5 worm cellular contexts compared by ENCODE assay signal in the genomic region with DNA sequence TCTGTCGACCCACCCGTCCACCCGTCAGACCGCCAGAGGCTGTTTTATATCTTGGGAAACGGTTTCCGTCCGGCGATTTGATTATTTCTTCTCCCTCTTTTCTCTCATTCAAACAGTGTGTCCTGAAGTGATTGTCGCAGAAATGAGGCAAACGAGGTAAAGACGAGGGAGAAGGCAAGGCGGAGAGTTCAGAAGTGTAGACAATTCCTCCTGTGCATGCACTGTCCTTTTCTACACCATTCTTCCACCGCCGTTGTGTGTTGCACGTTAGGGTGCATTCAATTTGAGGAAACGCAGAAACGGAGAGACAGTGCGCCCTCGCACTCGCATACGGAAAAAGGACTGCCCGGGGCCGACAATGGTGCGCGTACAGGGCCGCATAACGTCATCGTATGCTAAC.
TF ChIP-seq lines count a peak whose summit lies in the region.

No protein-coding gene starts in this region.

TF ChIP-seq in whole organism, L1 larva, 84 proteins besides CTCF, POLR2A, EP300 and RAD21 (continues in another document):
- no peak for TF ChIP-seq nhr-85 (tag; lab: Kevin White, UChicago)
- TF ChIP-seq efl-3 (GFP tag; optimal IDR thresholded peaks at IDR 0.05; lab: Kevin White, UChicago), result no peak
- 0 out of 2 replicates have a peak, but pooled peaks have one; percentile 6 for TF ChIP-seq nhr-19 (GFP tag; conservative IDR thresholded peaks at IDR 0.05; lab: Robert Waterston, UW)
- no peak for TF ChIP-seq pax-3 (tag; optimal IDR thresholded peaks at IDR 0.05; lab: Kevin White, UChicago)
- no peak for TF ChIP-seq ama-1 (optimal IDR thresholded peaks at IDR 0.05; lab: Kevin White, UChicago)
- peak in 1 of 2 experiments; percentile 13 for TF ChIP-seq lin-35 (GFP tag; optimal IDR thresholded peaks at IDR 0.05; lab: Kevin White, UChicago)
- TF ChIP-seq lin-13 (GFP tag; optimal IDR thresholded peaks at IDR 0.05; lab: Kevin White, UChicago), result no peak
- TF ChIP-seq lin-15B (tag; optimal IDR thresholded peaks at IDR 0.05; lab: Kevin White, UChicago), result no peak
- TF ChIP-seq C04F5.9 (tag; optimal IDR thresholded peaks at IDR 0.05; lab: Kevin White, UChicago), result no peak
- TF ChIP-seq unc-62 (GFP tag; optimal IDR thresholded peaks at IDR 0.05; lab: Kevin White, UChicago), result no peak
- no peak for TF ChIP-seq skn-1 (tag; optimal IDR thresholded peaks at IDR 0.05; lab: Kevin White, UChicago)
- peak; percentile 10 for TF ChIP-seq snu-23 (GFP tag; optimal IDR thresholded peaks at IDR 0.05; lab: Kevin White, UChicago)
- no peak for TF ChIP-seq nhr-84 (tag; optimal IDR thresholded peaks at IDR 0.05; lab: Kevin White, UChicago)
- no peak for TF ChIP-seq unc-98 (GFP tag; IDR thresholded peaks at IDR 0.05; lab: Robert Waterston, UW)
- no peak for TF ChIP-seq nhr-11 (tag; optimal IDR thresholded peaks at IDR 0.05; lab: Kevin White, UChicago)
- TF ChIP-seq nhr-47 (tag; optimal IDR thresholded peaks at IDR 0.05; lab: Kevin White, UChicago), result no peak
- no peak for TF ChIP-seq ceh-90 (tag; optimal IDR thresholded peaks at IDR 0.05; lab: Kevin White, UChicago)
- TF ChIP-seq grh-1 (GFP tag; IDR thresholded peaks at IDR 0.05; lab: Robert Waterston, UW), result no peak

TF ChIP-seq in whole organism, L3 larva, 47 proteins besides CTCF, POLR2A, EP300 and RAD21:
- peak; percentile 41 for TF ChIP-seq jun-1 (tag; optimal IDR thresholded peaks at IDR 0.05; lab: Kevin White, UChicago)
- peak; percentile 67 for TF ChIP-seq lsy-12 (tag; optimal IDR thresholded peaks at IDR 0.05; lab: Kevin White, UChicago)
- TF ChIP-seq elt-3 (tag; optimal IDR thresholded peaks at IDR 0.05; lab: Kevin White, UChicago), result no peak
- TF ChIP-seq pha-4 (tag; optimal IDR thresholded peaks at IDR 0.05; lab: Kevin White, UChicago), result peak; percentile 5
- peak; percentile 9 for TF ChIP-seq elt-2 (tag; optimal IDR thresholded peaks at IDR 0.05; lab: Kevin White, UChicago)
- TF ChIP-seq nhr-23 (tag; optimal IDR thresholded peaks at IDR 0.05; lab: Kevin White, UChicago), result peak; percentile 30

TF ChIP-seq in whole organism, early embryonic, 17 proteins besides CTCF, POLR2A, EP300 and RAD21:
- TF ChIP-seq flt-1 (GFP tag; IDR thresholded peaks at IDR 0.05; lab: Robert Waterston, UW), result no peak
- no peak for TF ChIP-seq tra-4 (tag; optimal IDR thresholded peaks at IDR 0.05; lab: Kevin White, UChicago)
- no peak for TF ChIP-seq ets-7 (tag; optimal IDR thresholded peaks at IDR 0.05; lab: Kevin White, UChicago)
- TF ChIP-seq tbx-37 (GFP tag; conservative IDR thresholded peaks at IDR 0.05; lab: Robert Waterston, UW), result no peak
- no peak for TF ChIP-seq F13C5.2 (tag; optimal IDR thresholded peaks at IDR 0.05; lab: Kevin White, UChicago)
- no peak for TF ChIP-seq pes-1 (GFP tag; IDR thresholded peaks at IDR 0.05; lab: Robert Waterston, UW)
- no peak for TF ChIP-seq ama-1 (optimal IDR thresholded peaks at IDR 0.05; lab: Kevin White, UChicago)
- TF ChIP-seq aly-1 (tag; optimal IDR thresholded peaks at IDR 0.05; lab: Kevin White, UChicago), result peak; percentile 70
- TF ChIP-seq hnd-1 (tag; optimal IDR thresholded peaks at IDR 0.05; lab: Kevin White, UChicago), result no peak
- TF ChIP-seq tbx-11 (GFP tag; IDR thresholded peaks at IDR 0.05; lab: Robert Waterston, UW), result 0 out of 2 replicates have a peak, but pooled peaks have one; percentile 33
- peak; percentile 88 for TF ChIP-seq hmg-4 (GFP tag; optimal IDR thresholded peaks at IDR 0.05; lab: Kevin White, UChicago)
- TF ChIP-seq B0310.2 (tag; optimal IDR thresholded peaks at IDR 0.05; lab: Kevin White, UChicago), result peak; percentile 75
- TF ChIP-seq ceh-13 (GFP tag; optimal IDR thresholded peaks at IDR 0.05; lab: Kevin White, UChicago), result peak; percentile 32
- TF ChIP-seq sea-1 (GFP tag; conservative IDR thresholded peaks at IDR 0.05; lab: Robert Waterston, UW), result no peak
- TF ChIP-seq scrt-1 (GFP tag; IDR thresholded peaks at IDR 0.05; lab: Robert Waterston, UW), result no peak
- TF ChIP-seq hmbx-1 (tag; optimal IDR thresholded peaks at IDR 0.05; lab: Kevin White, UChicago), result no peak
- no peak for TF ChIP-seq ceh-36 (tag; optimal IDR thresholded peaks at IDR 0.05; lab: Kevin White, UChicago)

TF ChIP-seq in whole organism, midembryonic, 9 proteins besides CTCF, POLR2A, EP300 and RAD21:
- 0 out of 2 replicates have a peak, but pooled peaks have one; percentile 9 for TF ChIP-seq tab-1 (GFP tag; IDR thresholded peaks at IDR 0.05; lab: Robert Waterston, UW)
- no peak for TF ChIP-seq ztf-23 (GFP tag; IDR thresholded peaks at IDR 0.05; lab: Robert Waterston, UW)
- no peak for TF ChIP-seq ref-1 (GFP tag; conservative IDR thresholded peaks at IDR 0.05; lab: Robert Waterston, UW)
- 0 out of 2 replicates have a peak, but pooled peaks have one; percentile 22 for TF ChIP-seq flt-1 (GFP tag; IDR thresholded peaks at IDR 0.05; lab: Robert Waterston, UW)
- TF ChIP-seq cog-1 (tag; optimal IDR thresholded peaks at IDR 0.05; lab: Kevin White, UChicago), result peak; percentile 37
- no peak for TF ChIP-seq klf-2 (GFP tag; conservative IDR thresholded peaks at IDR 0.05; lab: Robert Waterston, UW)

TF ChIP-seq in whole organism, young adult, 124 proteins besides CTCF, POLR2A, EP300 and RAD21:
- TF ChIP-seq ztf-28 (GFP tag; IDR thresholded peaks at IDR 0.05; lab: Robert Waterston, UW), result no peak
- TF ChIP-seq ztf-18 (tag; optimal IDR thresholded peaks at IDR 0.05; lab: Kevin White, UChicago), result no peak
- peak; percentile 3 for TF ChIP-seq attf-5 (GFP tag; optimal IDR thresholded peaks at IDR 0.05; lab: Kevin White, UChicago)
- no peak for TF ChIP-seq Y53G8AR.9 (GFP tag; conservative IDR thresholded peaks at IDR 0.05; lab: Robert Waterston, UW)
- TF ChIP-seq ets-4 (GFP tag; optimal IDR thresholded peaks at IDR 0.05; lab: Kevin White, UChicago), result peak; percentile 77
- TF ChIP-seq dox-1 (GFP tag; IDR thresholded peaks at IDR 0.05; lab: Robert Waterston, UW), result peak; percentile 81
- no peak for TF ChIP-seq cebp-1 (GFP tag; IDR thresholded peaks at IDR 0.05; lab: Robert Waterston, UW)
- TF ChIP-seq cebp-1 (tag; optimal IDR thresholded peaks at IDR 0.05; lab: Kevin White, UChicago), result peak; percentile 30
- TF ChIP-seq hmg-1.2 (GFP tag; IDR thresholded peaks at IDR 0.05; lab: Robert Waterston, UW), result peak; percentile 54; the same call in 1 of the 2 replicates
- no peak for TF ChIP-seq atf-7 (tag; optimal IDR thresholded peaks at IDR 0.05; lab: Kevin White, UChicago)
- TF ChIP-seq nhr-80 (tag; optimal IDR thresholded peaks at IDR 0.05; lab: Kevin White, UChicago), result peak; percentile 81
- no peak for TF ChIP-seq die-1 (tag; optimal IDR thresholded peaks at IDR 0.05; lab: Kevin White, UChicago)
- TF ChIP-seq mxl-1 (tag; optimal IDR thresholded peaks at IDR 0.05; lab: Kevin White, UChicago), result no peak
- TF ChIP-seq ceh-27 (GFP tag; optimal IDR thresholded peaks at IDR 0.05; lab: Kevin White, UChicago), result no peak
- 0 out of 2 replicates have a peak, but pooled peaks have one; percentile 7 for TF ChIP-seq madf-6 (GFP tag; IDR thresholded peaks at IDR 0.05; lab: Robert Waterston, UW)
- TF ChIP-seq nfyb-1 (GFP tag; IDR thresholded peaks at IDR 0.05; lab: Robert Waterston, UW), result 0 out of 2 replicates have a peak, but pooled peaks have one; percentile 20
- TF ChIP-seq madf-8 (GFP tag; conservative IDR thresholded peaks at IDR 0.05; lab: Robert Waterston, UW), result no peak
